Worm (Caenorhabditis elegans) whole organism, young adult: ENCODE results near the gene B0563.1.

Source experiments
- B0035.1 ChIP-seq: sonication (generic microtip); optimal IDR thresholded peaks from 2 replicates; lab custom pipeline; 2016; ENCODE audit warnings: missing genetic modification characterization, mild to moderate bottlenecking, missing compliant biosample characterization, missing genotype, missing genetic modification reagents
- F10E7.11 ChIP-seq: sonication (generic microtip); optimal IDR thresholded peaks from 2 replicates; lab custom pipeline; 2017; ENCODE audit warnings: mild to moderate bottlenecking, missing genetic modification characterization, moderate library complexity, missing compliant biosample characterization
- K11D2.4 ChIP-seq: fragments of 200-800 bp; sonication (Bioruptor generic); IDR thresholded peaks from 2 replicates; pipeline ENCODE4 v1.3.6; 2022; ENCODE audit warnings: missing genetic modification reagents, missing genetic modification characterization, missing compliant biosample characterization
- T26A5.8 ChIP-seq: sonication (generic microtip); optimal IDR thresholded peaks from 2 replicates; lab custom pipeline; 2016; ENCODE audit warnings: missing genetic modification characterization, missing compliant biosample characterization
- Y56A3A.18 ChIP-seq: fragments of 200-800 bp; sonication (Bioruptor generic); IDR thresholded peaks from 2 replicates; pipeline ENCODE4 v1.3.6; 2022; ENCODE audit warnings: missing genetic modification reagents, missing genetic modification characterization, missing compliant biosample characterization
- ccch-3 ChIP-seq: fragments of 200-800 bp; sonication (Bioruptor generic); optimal IDR thresholded peaks from 2 replicates; lab custom pipeline; 2018; ENCODE audit warnings: mild to moderate bottlenecking, missing genetic modification characterization, missing compliant biosample characterization
- ceh-58 ChIP-seq: fragments of 200-800 bp; sonication (Bioruptor generic); IDR thresholded peaks from 2 replicates; pipeline ENCODE4 v1.3.6; 2022; ENCODE audit warnings: missing genetic modification characterization, missing compliant biosample characterization
- hmg-1.2 ChIP-seq: fragments of 200-800 bp; sonication (Bioruptor generic); IDR thresholded peaks from 2 replicates; pipeline ENCODE4 v1.3.6; 2022; ENCODE audit warnings: missing genetic modification reagents, missing genetic modification characterization, missing compliant biosample characterization
- mel-28 ChIP-seq: sonication (generic microtip); optimal IDR thresholded peaks from 2 replicates; lab custom pipeline; 2016; ENCODE audit warnings: borderline replicate concordance, mild to moderate bottlenecking, missing genetic modification characterization, missing compliant biosample characterization
- nhr-27 ChIP-seq: fragments of 200-800 bp; sonication (Bioruptor generic); optimal IDR thresholded peaks from 2 replicates; lab custom pipeline; 2018; ENCODE audit warnings: mild to moderate bottlenecking, missing genetic modification characterization, moderate library complexity, missing compliant biosample characterization
- rpc-1 ChIP-seq, 2 experiments: fragments of 150-350 bp in 1 of 2; sonication (generic microtip) in 1 of 2; optimal IDR thresholded peaks; 2 replicates each; lab custom pipeline; 2014 to 2018; ENCODE audit warnings: missing biosample characterization in 1 of 2, missing genetic modification characterization in 1 of 2, missing genetic modification reagents in 1 of 2, missing genotype in 1 of 2
- unc-62 ChIP-seq: fragments of 150-350 bp; optimal IDR thresholded peaks from 2 replicates; lab custom pipeline; 2014; ENCODE audit warnings: missing biosample characterization, missing genetic modification reagents, missing genetic modification characterization
- ztf-18 ChIP-seq: sonication (generic microtip); optimal IDR thresholded peaks from 2 replicates; lab custom pipeline; 2016; ENCODE audit warnings: missing genotype, mild to moderate bottlenecking, missing genetic modification characterization, missing compliant biosample characterization
- ztf-26 ChIP-seq: sonication (generic microtip); optimal IDR thresholded peaks from 2 replicates; lab custom pipeline; 2017; ENCODE audit warnings: missing genetic modification characterization, missing compliant biosample characterization

DNA sequence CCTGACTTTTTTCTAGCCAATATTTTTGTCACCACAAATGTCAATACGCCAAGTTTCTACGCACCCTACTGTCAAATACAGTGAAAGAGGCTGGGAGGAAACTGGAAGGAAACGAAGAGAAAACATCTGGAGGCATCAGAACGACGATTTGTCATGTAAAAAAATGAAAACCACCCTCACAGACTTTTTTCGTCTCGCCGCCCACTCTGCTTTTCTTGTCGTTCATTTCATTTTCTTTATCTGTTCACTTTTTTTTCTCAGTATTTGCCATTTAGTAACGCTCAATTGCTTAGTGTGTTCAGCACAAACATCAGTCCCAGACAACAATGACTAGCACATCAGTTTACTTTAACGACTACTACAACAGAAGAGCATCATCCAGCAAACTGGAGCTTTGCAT, 25.5 kb upstream of the B0563.1 start, which contains the start of gene B0563.5:
- TF ChIP-seq ztf-26 (no peak), rpc-1 (optimal IDR thresholded peaks at IDR 0.05; lab: Kevin White, UChicago) (no peak), rpc-1 (tag; optimal IDR thresholded peaks at IDR 0.05; lab: Kevin White, UChicago) (no peak), mel-28 (tag; lab: Kevin White, UChicago) (no peak), B0035.1 (tag; lab: Kevin White, UChicago) (no peak), hmg-1.2 (GFP tag; lab: Robert Waterston, UW) (no peak), F10E7.11 (no peak), unc-62 (GFP tag; lab: Kevin White, UChicago) (no peak), K11D2.4 (no peak), ccch-3 (GFP tag; lab: Kevin White, UChicago) (no peak), T26A5.8 (tag; lab: Kevin White, UChicago) (no peak), Y56A3A.18 (no peak), ceh-58 (GFP tag; lab: Robert Waterston, UW) (no peak), ztf-18 (tag; lab: Kevin White, UChicago) (no peak), nhr-27 (tag; lab: Kevin White, UChicago) (no peak)
